Fruit fly (Drosophila melanogaster) whole organism, prepupa: ENCODE results near the gene Setd3.

Source experiments
- Blimp-1 ChIP-seq: fragments of 200-800 bp; sonication (Bioruptor generic); optimal IDR thresholded peaks from 3 replicates; lab custom pipeline; 2017; ENCODE audit warnings: missing biosample characterization, missing genetic modification characterization, mild to moderate bottlenecking, moderate library complexity, missing genetic modification reagents
- CG11294 ChIP-seq: fragments of 200-800 bp; sonication (Bioruptor generic); IDR thresholded peaks from 2 replicates; pipeline ENCODE4 v1.3.6; 2022; ENCODE audit warnings: missing biosample characterization, missing genetic modification characterization
- CG11902 ChIP-seq: fragments of 200-800 bp; sonication (Bioruptor generic); optimal IDR thresholded peaks from 3 replicates; lab custom pipeline; 2016; ENCODE audit warnings: missing biosample characterization, missing genetic modification characterization
- CG15336 ChIP-seq: fragments of 200-800 bp; sonication (Bioruptor generic); IDR thresholded peaks from 2 replicates; pipeline ENCODE4 v1.3.6; 2022; ENCODE audit warnings: missing biosample characterization, missing genetic modification characterization
- CG1621 ChIP-seq: fragments of 200-800 bp; sonication (Bioruptor generic); optimal IDR thresholded peaks from 3 replicates; lab custom pipeline; 2018; ENCODE audit warnings: missing biosample characterization, mild to moderate bottlenecking, missing genetic modification characterization
- CG16779 ChIP-seq: fragments of 200-800 bp; sonication (Bioruptor generic); optimal IDR thresholded peaks from 3 replicates; lab custom pipeline; 2017; ENCODE audit warnings: missing biosample characterization, mild to moderate bottlenecking, missing genetic modification characterization
- CG3032 ChIP-seq: fragments of 200-800 bp; optimal IDR thresholded peaks from 2 replicates; lab custom pipeline; 2019; ENCODE audit warnings: missing biosample characterization, mild to moderate bottlenecking, missing genetic modification characterization, moderate library complexity
- CG31627 ChIP-seq: fragments of 200-800 bp; sonication (Bioruptor generic); optimal IDR thresholded peaks from 3 replicates; lab custom pipeline; 2016; ENCODE audit warnings: missing biosample characterization, missing genetic modification characterization
- CG32006 ChIP-seq: fragments of 200-800 bp; sonication (Bioruptor generic); optimal IDR thresholded peaks from 3 replicates; lab custom pipeline; 2017; ENCODE audit warnings: missing biosample characterization, mild to moderate bottlenecking, missing genetic modification characterization
- CG34406 ChIP-seq: fragments of 200-800 bp; sonication (Bioruptor generic); optimal IDR thresholded peaks from 3 replicates; lab custom pipeline; 2016; ENCODE audit warnings: missing biosample characterization, missing genetic modification characterization
- CG3919 ChIP-seq: fragments of 200-800 bp; sonication (Bioruptor generic); optimal IDR thresholded peaks from 3 replicates; lab custom pipeline; 2016; ENCODE audit warnings: missing biosample characterization, missing genetic modification characterization
- CG4318 ChIP-seq: fragments of 200-800 bp; sonication (Bioruptor generic); optimal IDR thresholded peaks from 3 replicates; lab custom pipeline; 2017; ENCODE audit warnings: missing biosample characterization, mild to moderate bottlenecking, missing genetic modification characterization
- CG6163 ChIP-seq: fragments of 200-800 bp; sonication (Bioruptor generic); IDR thresholded peaks from 3 replicates; pipeline ENCODE4 v1.3.6; 2022; ENCODE audit warnings: missing biosample characterization, missing genetic modification characterization
- CG6808 ChIP-seq: fragments of 200-800 bp; sonication (Bioruptor generic); optimal IDR thresholded peaks from 3 replicates; lab custom pipeline; 2017; ENCODE audit warnings: missing biosample characterization, missing genetic modification characterization, mild to moderate bottlenecking, moderate library complexity, missing genetic modification reagents
- CG6854 ChIP-seq: fragments of 200-800 bp; sonication (Bioruptor generic); optimal IDR thresholded peaks from 2 replicates; lab custom pipeline; 2017; ENCODE audit warnings: missing biosample characterization, mild to moderate bottlenecking, missing genetic modification characterization
- CG8119 ChIP-seq: fragments of 200-800 bp; sonication (Bioruptor generic); IDR thresholded peaks from 3 replicates; pipeline ENCODE4 v1.3.6; 2022; ENCODE audit warnings: missing biosample characterization, missing genetic modification characterization
- CG8319 ChIP-seq: fragments of 200-800 bp; sonication (Bioruptor generic); optimal IDR thresholded peaks from 3 replicates; lab custom pipeline; 2016; ENCODE audit warnings: missing biosample characterization, missing genetic modification characterization
- CG9139 ChIP-seq: fragments of 200-800 bp; sonication (Bioruptor generic); optimal IDR thresholded peaks from 3 replicates; lab custom pipeline; 2017; ENCODE audit warnings: missing biosample characterization, mild to moderate bottlenecking, missing genetic modification characterization
- Eip75B ChIP-seq: fragments of 200-800 bp; sonication (Bioruptor generic); optimal IDR thresholded peaks from 3 replicates; lab custom pipeline; 2016; ENCODE audit warnings: missing biosample characterization, missing genetic modification characterization
- Eip78C ChIP-seq: fragments of 200-800 bp; sonication (Bioruptor generic); peaks from one replicate; lab custom pipeline; 2016; ENCODE audit warnings: missing biosample characterization, missing genetic modification characterization
- Eip93F ChIP-seq: fragments of 200-800 bp; sonication (Bioruptor generic); optimal IDR thresholded peaks from 2 replicates; lab custom pipeline; 2016; ENCODE audit warnings: missing biosample characterization, mild to moderate bottlenecking, missing genetic modification characterization
- Ets96B ChIP-seq: fragments of 200-800 bp; optimal IDR thresholded peaks from 2 replicates; lab custom pipeline; 2019; ENCODE audit warnings: missing biosample characterization, mild to moderate bottlenecking, missing genetic modification characterization, moderate library complexity
- Hr39 ChIP-seq: fragments of 200-800 bp; sonication (Bioruptor generic); optimal IDR thresholded peaks from 2 replicates; lab custom pipeline; 2016; ENCODE audit warnings: missing biosample characterization, missing genetic modification characterization
- Hr4 ChIP-seq: fragments of 200-800 bp; sonication (Bioruptor generic); optimal IDR thresholded peaks from 3 replicates; lab custom pipeline; 2016; ENCODE audit warnings: missing biosample characterization, missing genetic modification characterization
- Lpt ChIP-seq: fragments of 200-800 bp; sonication (Bioruptor generic); optimal IDR thresholded peaks from 3 replicates; lab custom pipeline; 2016; ENCODE audit warnings: missing biosample characterization, missing genetic modification characterization
- OdsH ChIP-seq: fragments of 200-800 bp; sonication (Bioruptor generic); optimal IDR thresholded peaks from 3 replicates; lab custom pipeline; 2016; ENCODE audit warnings: missing biosample characterization, missing genetic modification characterization
- Smox ChIP-seq: fragments of 200-800 bp; sonication (Bioruptor generic); optimal IDR thresholded peaks from 3 replicates; lab custom pipeline; 2016; ENCODE audit warnings: missing biosample characterization, missing genetic modification characterization
- achi ChIP-seq: fragments of 200-800 bp; sonication (Bioruptor generic); optimal IDR thresholded peaks from 3 replicates; lab custom pipeline; 2016; ENCODE audit warnings: missing biosample characterization, missing genetic modification characterization
- acj6 ChIP-seq: fragments of 200-800 bp; sonication (Bioruptor generic); optimal IDR thresholded peaks from 3 replicates; lab custom pipeline; 2016; ENCODE audit warnings: missing biosample characterization, missing genetic modification characterization
- cyc ChIP-seq: fragments of 200-800 bp; sonication (Bioruptor generic); optimal IDR thresholded peaks from 3 replicates; lab custom pipeline; 2016; ENCODE audit warnings: missing biosample characterization, missing genetic modification characterization
- dac ChIP-seq: fragments of 200-800 bp; sonication (Bioruptor generic); optimal IDR thresholded peaks from 2 replicates; lab custom pipeline; 2017; ENCODE audit warnings: missing biosample characterization, mild to moderate bottlenecking, missing genetic modification characterization
- dsx ChIP-seq: fragments of 200-800 bp; optimal IDR thresholded peaks from 3 replicates; lab custom pipeline; 2019; ENCODE audit warnings: missing biosample characterization, mild to moderate bottlenecking, missing genetic modification characterization, moderate library complexity; ENCODE audit not compliant: poor library complexity, severe bottlenecking
- eg ChIP-seq: fragments of 200-800 bp; sonication (Bioruptor generic); IDR thresholded peaks from 3 replicates; pipeline ENCODE4 v1.3.6; 2022; ENCODE audit warnings: missing biosample characterization, missing genetic modification characterization
- esn ChIP-seq: fragments of 200-800 bp; sonication (Bioruptor generic); optimal IDR thresholded peaks from 2 replicates; lab custom pipeline; 2016; ENCODE audit warnings: missing biosample characterization, mild to moderate bottlenecking, missing genetic modification characterization, moderate library complexity
- fd59A ChIP-seq: fragments of 200-800 bp; sonication (Bioruptor generic); optimal IDR thresholded peaks from 2 replicates; lab custom pipeline; 2017; ENCODE audit warnings: missing biosample characterization, mild to moderate bottlenecking, missing genetic modification characterization, missing genetic modification reagents
- fd85E ChIP-seq: fragments of 200-800 bp; sonication (Bioruptor generic); optimal IDR thresholded peaks from 3 replicates; lab custom pipeline; 2016; ENCODE audit warnings: missing biosample characterization, missing genetic modification characterization
- fkh ChIP-seq: fragments of 200-800 bp; sonication (Bioruptor generic); optimal IDR thresholded peaks from 3 replicates; lab custom pipeline; 2017; ENCODE audit warnings: missing biosample characterization, mild to moderate bottlenecking, missing genetic modification characterization, moderate library complexity
- lz ChIP-seq: fragments of 200-800 bp; sonication (Bioruptor generic); optimal IDR thresholded peaks from 3 replicates; lab custom pipeline; 2016; ENCODE audit warnings: missing biosample characterization, missing genetic modification characterization
- net ChIP-seq: fragments of 200-800 bp; sonication (Bioruptor generic); optimal IDR thresholded peaks from 3 replicates; lab custom pipeline; 2016; ENCODE audit warnings: missing biosample characterization, missing genetic modification characterization
- pdm3 ChIP-seq: fragments of 200-800 bp; sonication (Bioruptor generic); optimal IDR thresholded peaks from 3 replicates; lab custom pipeline; 2016; ENCODE audit warnings: missing biosample characterization, missing genetic modification characterization
- spab ChIP-seq: fragments of 200-800 bp; sonication (Bioruptor generic); optimal IDR thresholded peaks from 2 replicates; lab custom pipeline; 2017; ENCODE audit warnings: missing biosample characterization, mild to moderate bottlenecking, missing genetic modification characterization, missing genetic modification reagents
- svp ChIP-seq: fragments of 200-800 bp; sonication (Bioruptor generic); peaks from one replicate; lab custom pipeline; 2016; ENCODE audit warnings: missing biosample characterization, missing genetic modification characterization
- topi ChIP-seq: fragments of 200-800 bp; sonication (Bioruptor generic); optimal IDR thresholded peaks from 3 replicates; lab custom pipeline; 2016; ENCODE audit warnings: missing biosample characterization, missing genetic modification characterization
- vri ChIP-seq: fragments of 200-800 bp; sonication (Bioruptor generic); optimal IDR thresholded peaks from 3 replicates; lab custom pipeline; 2016; ENCODE audit warnings: missing biosample characterization, mild to moderate bottlenecking, missing genetic modification characterization

The Setd3 gene

DNA sequence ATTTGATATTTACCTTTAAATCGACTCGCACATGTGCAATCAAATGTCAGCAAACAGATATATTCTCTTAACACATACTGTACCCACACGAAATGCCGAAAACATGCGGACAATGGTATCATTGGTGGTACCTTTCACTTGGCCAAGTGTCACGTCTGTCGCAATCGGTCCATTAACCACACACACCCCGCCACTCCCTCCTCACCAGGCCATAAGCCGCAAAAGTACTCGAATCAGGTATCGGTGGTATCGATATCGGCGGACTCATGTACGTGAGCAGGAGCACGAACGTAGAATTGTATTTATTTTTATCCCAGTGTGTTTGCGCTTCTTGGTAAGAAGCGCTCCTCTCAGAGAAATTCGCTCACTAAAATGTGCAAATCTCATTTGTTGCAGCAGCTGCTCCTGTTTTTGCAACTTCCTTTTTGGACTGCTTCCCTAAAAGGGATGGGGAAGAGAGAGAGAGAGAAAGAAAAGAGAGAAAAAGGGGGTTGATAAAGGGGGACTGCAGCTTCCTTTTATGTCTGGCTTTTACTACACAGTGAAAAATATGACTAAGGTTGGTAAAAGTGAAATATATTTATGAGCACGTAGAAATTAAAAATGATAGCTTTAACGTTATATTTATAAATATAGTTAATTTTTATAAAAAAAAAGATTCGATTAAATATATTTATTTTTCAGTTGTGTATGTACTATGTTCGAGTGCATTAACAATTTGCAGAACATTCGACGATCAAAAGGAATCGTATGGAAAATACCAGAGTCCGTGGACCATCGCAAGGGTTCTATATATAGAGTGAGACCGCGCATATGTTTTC is 15.2 kb upstream of the Setd3 start (continued):
- peak; percentile 30 for TF ChIP-seq CG32006 (GFP tag; lab: Kevin White, UChicago)
- peak; percentile 58; the same call in 1 of the 2 replicates for TF ChIP-seq CG15336
- peak; percentile 49 for TF ChIP-seq esn
- TF ChIP-seq CG6163 (GFP tag; lab: Robert Waterston, UW), result peak; percentile 79
- TF ChIP-seq svp (GFP tag; lab: Kevin White, UChicago), result peak; percentile 80
- peak; percentile 14 for TF ChIP-seq pdm3 (GFP tag; lab: Kevin White, UChicago)
- no peak for TF ChIP-seq fd85E
- peak; percentile 45 for TF ChIP-seq CG16779
- TF ChIP-seq CG8319 (GFP tag; lab: Kevin White, UChicago), result no peak
- peak; percentile 28 for TF ChIP-seq lz (GFP tag; lab: Kevin White, UChicago)
- peak; percentile 42 for TF ChIP-seq net
- TF ChIP-seq Hr39, result no peak
- peak; percentile 51 for TF ChIP-seq CG34406 (GFP tag; lab: Kevin White, UChicago)
- peak; percentile 29 for TF ChIP-seq Eip75B (GFP tag; lab: Kevin White, UChicago)
- peak; percentile 74 for TF ChIP-seq CG8119 (GFP tag; lab: Robert Waterston, UW)
- TF ChIP-seq vri (GFP tag; lab: Kevin White, UChicago), result no peak
- TF ChIP-seq acj6, result peak; percentile 61
- TF ChIP-seq eg (GFP tag; lab: Robert Waterston, UW), result 0 out of 3 replicates have a peak, but pooled peaks have one; percentile 21
- no peak for TF ChIP-seq Hr4 (GFP tag; lab: Kevin White, UChicago)
- no peak for TF ChIP-seq CG4318 (GFP tag; lab: Kevin White, UChicago)
- TF ChIP-seq dsx (GFP tag; lab: Kevin White, UChicago), result peak; percentile 84
- TF ChIP-seq CG3919, result peak; percentile 62
- peak; percentile 41 for TF ChIP-seq fd59A (GFP tag; lab: Kevin White, UChicago)
- no peak for TF ChIP-seq CG31627 (GFP tag; lab: Kevin White, UChicago)
- TF ChIP-seq Smox (GFP tag; lab: Kevin White, UChicago), result peak; percentile 31
- no peak for TF ChIP-seq CG11294 (GFP tag; lab: Robert Waterston, UW)
- TF ChIP-seq CG6854, result peak; percentile 30
- peak; percentile 37 for TF ChIP-seq topi (GFP tag; lab: Kevin White, UChicago)
- no peak for TF ChIP-seq CG11902 (GFP tag; lab: Kevin White, UChicago)
- TF ChIP-seq Blimp-1 (GFP tag; lab: Kevin White, UChicago), result peak; percentile 16
- TF ChIP-seq Ets96B (tag; lab: Kevin White, UChicago), result peak; percentile 62
- TF ChIP-seq cyc (GFP tag; lab: Kevin White, UChicago), result peak; percentile 5
- peak; percentile 27 for TF ChIP-seq Lpt (GFP tag; lab: Kevin White, UChicago)
- TF ChIP-seq CG6808 (GFP tag; lab: Kevin White, UChicago), result peak; percentile 63
- TF ChIP-seq OdsH (GFP tag; lab: Kevin White, UChicago), result peak; percentile 51

DNA sequence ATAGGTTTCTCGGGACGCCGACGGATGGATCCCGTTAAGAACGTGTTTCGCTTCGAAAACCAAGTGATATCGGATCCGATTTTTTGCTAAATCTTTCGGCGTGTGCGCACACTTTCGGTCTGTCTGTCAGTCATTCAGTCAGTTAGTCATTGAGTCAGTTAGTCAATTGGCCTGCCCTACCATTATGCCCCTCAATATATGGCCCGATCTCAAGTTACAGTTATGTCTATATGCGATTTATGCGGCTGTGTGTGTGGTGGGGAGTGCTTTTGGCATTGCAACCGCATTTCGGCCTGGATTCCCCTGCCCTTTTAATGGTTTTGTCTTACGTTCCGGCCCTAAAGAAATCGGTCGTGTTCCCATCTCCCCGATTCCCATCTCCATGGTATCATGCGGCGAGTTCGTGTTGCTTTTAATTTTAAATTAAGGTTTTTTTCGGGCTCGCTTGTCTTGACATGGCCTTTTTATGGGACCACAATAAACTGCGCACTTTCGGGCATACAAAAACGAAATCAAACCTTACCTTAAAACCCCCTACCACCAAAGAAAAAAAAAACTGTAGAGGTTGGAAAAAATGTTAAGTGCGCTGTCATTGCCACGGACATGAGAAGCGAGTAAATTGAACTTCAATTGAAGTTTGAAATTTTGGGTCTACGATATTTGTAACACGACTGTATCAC is 14.3 kb upstream of the Setd3 start:
- TF ChIP-seq svp (GFP tag; lab: Kevin White, UChicago), result peak; percentile 65
- no peak for TF ChIP-seq Hr39
- TF ChIP-seq Eip78C (GFP tag; lab: Kevin White, UChicago), result no peak
- TF ChIP-seq dsx (GFP tag; lab: Kevin White, UChicago), result no peak

DNA sequence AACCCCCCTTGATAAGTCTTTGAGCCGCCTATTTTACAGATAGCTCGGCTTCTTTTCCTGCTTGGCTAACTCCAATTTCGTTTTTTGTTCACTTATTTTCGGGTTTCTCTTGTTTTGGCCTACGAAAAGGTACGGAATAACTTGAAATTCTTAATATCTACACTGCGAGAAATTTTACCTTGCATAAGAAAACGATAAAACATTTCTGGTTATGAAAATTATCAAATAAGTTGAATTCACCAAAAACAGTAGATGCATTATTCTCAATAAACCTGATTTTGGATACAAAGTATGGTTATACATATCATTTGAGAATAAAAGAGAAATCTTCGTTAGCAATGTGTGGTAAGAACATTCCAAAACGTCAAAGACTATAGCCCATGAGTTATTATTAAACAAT is 13.5 kb upstream of the Setd3 start:
- TF ChIP-seq CG3032 (tag; lab: Kevin White, UChicago) (peak; percentile 22), CG16779 (no peak), Lpt (GFP tag; lab: Kevin White, UChicago) (no peak), eg (GFP tag; lab: Robert Waterston, UW) (no peak), dac (no peak), CG6854 (no peak), CG1621 (tag; lab: Kevin White, UChicago) (no peak), CG6163 (GFP tag; lab: Robert Waterston, UW) (peak; percentile 36; the same call in 2 of the 3 replicates), CG8119 (GFP tag; lab: Robert Waterston, UW) (0 out of 3 replicates have a peak, but pooled peaks have one; percentile 24), Eip93F (GFP tag; lab: Kevin White, UChicago) (no peak), Blimp-1 (GFP tag; lab: Kevin White, UChicago) (no peak), fkh (GFP tag; lab: Kevin White, UChicago) (no peak), achi (GFP tag; lab: Kevin White, UChicago) (peak; percentile 49), lz (GFP tag; lab: Kevin White, UChicago) (peak; percentile 50), spab (GFP tag; lab: Kevin White, UChicago) (no peak), Eip78C (GFP tag; lab: Kevin White, UChicago) (peak; percentile 77), Smox (GFP tag; lab: Kevin White, UChicago) (peak; percentile 50), CG9139 (GFP tag; lab: Kevin White, UChicago) (no peak), svp (GFP tag; lab: Kevin White, UChicago) (peak; percentile 77), CG31627 (GFP tag; lab: Kevin White, UChicago) (peak; percentile 48), Hr39 (peak; percentile 49)
